Worm (Caenorhabditis elegans) whole organism, early embryonic: Measurements from ENCODE around the gene npa-1.

Experiments
- B0310.2 ChIP-seq: sonication (generic microtip); optimal IDR thresholded peaks from 2 replicates; lab custom pipeline; 2016; ENCODE audit warnings: mild to moderate bottlenecking, missing genetic modification characterization, missing compliant biosample characterization
- F13C5.2 ChIP-seq: sonication (generic microtip); optimal IDR thresholded peaks from 2 replicates; lab custom pipeline; 2017; ENCODE audit warnings: mild to moderate bottlenecking, missing genetic modification characterization, inconsistent platforms, missing compliant biosample characterization
- aly-1 ChIP-seq: sonication (generic microtip); optimal IDR thresholded peaks from 2 replicates; lab custom pipeline; 2016; ENCODE audit warnings: missing genetic modification characterization, missing compliant biosample characterization
- ama-1 ChIP-seq: fragments of 150-350 bp; optimal IDR thresholded peaks from 2 replicates; lab custom pipeline; 2014
- ceh-13 ChIP-seq: fragments of 200-800 bp; sonication (Bioruptor generic); optimal IDR thresholded peaks from 2 replicates; lab custom pipeline; 2018; ENCODE audit warnings: mild to moderate bottlenecking, missing genetic modification characterization, missing compliant biosample characterization
- ceh-36 ChIP-seq: sonication (generic microtip); optimal IDR thresholded peaks from 2 replicates; lab custom pipeline; 2016; ENCODE audit warnings: missing genetic modification characterization, inconsistent platforms, missing compliant biosample characterization
- ets-7 ChIP-seq: sonication (generic microtip); optimal IDR thresholded peaks from 2 replicates; lab custom pipeline; 2016; ENCODE audit warnings: missing genotype, missing genetic modification characterization, missing compliant biosample characterization
- flt-1 ChIP-seq: fragments of 200-800 bp; sonication (Bioruptor generic); IDR thresholded peaks from 2 replicates; pipeline ENCODE4 v1.3.6; 2022; ENCODE audit warnings: missing genetic modification characterization, missing compliant biosample characterization
- hmbx-1 ChIP-seq: sonication (generic microtip); optimal IDR thresholded peaks from 2 replicates; lab custom pipeline; 2016; ENCODE audit warnings: mild to moderate bottlenecking, missing genetic modification characterization, missing compliant biosample characterization
- hmg-4 ChIP-seq: fragments of 200-800 bp; sonication (Bioruptor generic); optimal IDR thresholded peaks from 2 replicates; lab custom pipeline; 2018; ENCODE audit warnings: mild to moderate bottlenecking, missing genetic modification characterization, missing compliant biosample characterization
- hnd-1 ChIP-seq: sonication (generic microtip); optimal IDR thresholded peaks from 2 replicates; lab custom pipeline; 2016; ENCODE audit warnings: missing genetic modification characterization, missing compliant biosample characterization
- pes-1 ChIP-seq: fragments of 200-800 bp; sonication (Bioruptor generic); IDR thresholded peaks from 2 replicates; pipeline ENCODE4 v1.3.6; 2022; ENCODE audit warnings: missing genetic modification reagents, missing genetic modification characterization, missing compliant biosample characterization
- scrt-1 ChIP-seq: fragments of 200-800 bp; sonication (Bioruptor generic); IDR thresholded peaks from 2 replicates; pipeline ENCODE4 v1.3.6; 2022; ENCODE audit warnings: missing genetic modification characterization, missing compliant biosample characterization
- sea-1 ChIP-seq: fragments of 200-800 bp; sonication (Bioruptor generic); conservative IDR thresholded peaks from 2 replicates; pipeline ENCODE4 v1.3.6; 2022; ENCODE audit warnings: missing genetic modification characterization, missing compliant biosample characterization
- tbx-11 ChIP-seq: fragments of 200-800 bp; sonication (Bioruptor generic); IDR thresholded peaks from 2 replicates; pipeline ENCODE4 v1.3.6; 2022; ENCODE audit warnings: missing genetic modification characterization, missing compliant biosample characterization
- tbx-37 ChIP-seq: fragments of 200-800 bp; sonication (Bioruptor generic); conservative IDR thresholded peaks from 2 replicates; pipeline ENCODE4 v1.3.6; 2022; ENCODE audit warnings: missing genetic modification reagents, missing genetic modification characterization, missing compliant biosample characterization
- tra-4 ChIP-seq: sonication (generic microtip); optimal IDR thresholded peaks from 2 replicates; lab custom pipeline; 2017; ENCODE audit warnings: missing genetic modification characterization, missing compliant biosample characterization

npa-1 gene

ce11 chrV:7072309-7072708, 3.3 kb upstream of the npa-1 start, which contains the start of gene F27B10.1:
Gene F27B10.1 (plus strand): TSS chrV:7072609.
- TF ChIP-seq flt-1 (GFP tag; lab: Robert Waterston, UW): no peak
- TF ChIP-seq scrt-1: no peak
- no peak for TF ChIP-seq F13C5.2 (tag; lab: Kevin White, UChicago)
- TF ChIP-seq ceh-13: no peak

DNA sequence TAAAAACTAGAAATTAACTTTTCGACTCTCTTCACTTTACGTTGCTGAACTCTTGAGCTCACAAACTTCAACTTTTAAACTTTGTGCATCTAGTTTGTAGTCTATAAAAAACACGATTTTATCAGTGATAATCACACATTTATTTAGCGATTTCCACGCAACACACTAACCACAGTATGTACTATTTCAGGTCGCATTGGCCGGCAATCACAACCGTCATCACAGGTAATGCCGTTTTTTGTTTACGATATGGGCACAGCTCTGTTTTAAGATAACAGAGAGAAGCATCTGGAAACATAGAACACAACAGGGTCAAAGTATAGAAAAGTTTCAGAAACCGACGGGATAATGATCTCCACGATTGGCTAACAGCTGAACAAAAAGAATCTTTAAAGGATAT, 574 bp downstream of the npa-1 start:
- TF ChIP-seq ceh-36 (tag; lab: Kevin White, UChicago) (no peak), flt-1 (GFP tag; lab: Robert Waterston, UW) (no peak), sea-1 (no peak), tbx-37 (GFP tag; lab: Robert Waterston, UW) (no peak), hnd-1 (no peak), aly-1 (tag; lab: Kevin White, UChicago) (no peak), ceh-13 (no peak), tbx-11 (GFP tag; lab: Robert Waterston, UW) (no peak), F13C5.2 (tag; lab: Kevin White, UChicago) (no peak), B0310.2 (tag; lab: Kevin White, UChicago) (no peak), scrt-1 (no peak), ama-1 (lab: Kevin White, UChicago) (no peak)

ce11 chrV:7078765-7079164, 3.2 kb downstream of the npa-1 start:
- no peak for TF ChIP-seq sea-1
- no peak for TF ChIP-seq tbx-37 (GFP tag; lab: Robert Waterston, UW)
- TF ChIP-seq ama-1 (lab: Kevin White, UChicago): no peak
- TF ChIP-seq tbx-11 (GFP tag; lab: Robert Waterston, UW): no peak
- TF ChIP-seq flt-1 (GFP tag; lab: Robert Waterston, UW): no peak

- TF ChIP-seq tbx-37 (GFP tag; lab: Robert Waterston, UW): no peak
- TF ChIP-seq hmbx-1 (tag; lab: Kevin White, UChicago): no peak
- TF ChIP-seq aly-1 (tag; lab: Kevin White, UChicago): no peak
- no peak for TF ChIP-seq ets-7
- no peak for TF ChIP-seq hnd-1
- TF ChIP-seq B0310.2 (tag; lab: Kevin White, UChicago): no peak
- no peak for TF ChIP-seq tra-4 (tag; lab: Kevin White, UChicago)
- TF ChIP-seq sea-1: no peak
- no peak for TF ChIP-seq ceh-36 (tag; lab: Kevin White, UChicago)
- TF ChIP-seq hmg-4: no peak
- TF ChIP-seq F13C5.2 (tag; lab: Kevin White, UChicago): no peak
- TF ChIP-seq ama-1 (lab: Kevin White, UChicago): no peak
- no peak for TF ChIP-seq ceh-13
- no peak for TF ChIP-seq tbx-11 (GFP tag; lab: Robert Waterston, UW)
Observed at ce11 chrV:7079388-7079787, 3.8 kb downstream of the npa-1 start.

ce11 chrV:7084612-7085139, 9.1 kb downstream of the npa-1 start, which contains the start of gene mys-1:
Gene mys-1 (minus strand): TSS chrV:7084662.
- TF ChIP-seq tbx-37 (GFP tag; lab: Robert Waterston, UW) (peak; percentile 67), hnd-1 (no peak), F13C5.2 (tag; lab: Kevin White, UChicago) (peak; percentile 39), hmg-4 (peak; percentile 43)

ce11 chrV:7085518-7086104, 10.0 kb downstream of the npa-1 start, which contains the start of gene VC5.2:
Gene VC5.2 (plus strand): TSS chrV:7085956.
- no peak for TF ChIP-seq pes-1 (GFP tag; lab: Robert Waterston, UW)
- no peak for TF ChIP-seq sea-1
- TF ChIP-seq hmbx-1 (tag; lab: Kevin White, UChicago): no peak
- no peak for TF ChIP-seq B0310.2 (tag; lab: Kevin White, UChicago)
- no peak for TF ChIP-seq ceh-13
- no peak for TF ChIP-seq scrt-1
- no peak for TF ChIP-seq ama-1 (lab: Kevin White, UChicago)
- TF ChIP-seq hmg-4: no peak
- no peak for TF ChIP-seq ets-7
- no peak for TF ChIP-seq tra-4 (tag; lab: Kevin White, UChicago)
- no peak for TF ChIP-seq tbx-11 (GFP tag; lab: Robert Waterston, UW)
- TF ChIP-seq ceh-36 (tag; lab: Kevin White, UChicago): no peak
- TF ChIP-seq aly-1 (tag; lab: Kevin White, UChicago): no peak
- no peak for TF ChIP-seq hnd-1
- no peak for TF ChIP-seq F13C5.2 (tag; lab: Kevin White, UChicago)
- TF ChIP-seq flt-1 (GFP tag; lab: Robert Waterston, UW): no peak
- TF ChIP-seq tbx-37 (GFP tag; lab: Robert Waterston, UW): no peak

- TF ChIP-seq aly-1 (tag; lab: Kevin White, UChicago) (no peak), ama-1 (lab: Kevin White, UChicago) (no peak), hnd-1 (no peak), tra-4 (tag; lab: Kevin White, UChicago) (no peak), hmg-4 (no peak), ceh-13 (no peak), pes-1 (GFP tag; lab: Robert Waterston, UW) (no peak), ets-7 (no peak), B0310.2 (tag; lab: Kevin White, UChicago) (no peak), hmbx-1 (tag; lab: Kevin White, UChicago) (no peak), flt-1 (GFP tag; lab: Robert Waterston, UW) (no peak), ceh-36 (tag; lab: Kevin White, UChicago) (no peak), tbx-11 (GFP tag; lab: Robert Waterston, UW) (no peak), scrt-1 (no peak), sea-1 (no peak), tbx-37 (GFP tag; lab: Robert Waterston, UW) (no peak), F13C5.2 (tag; lab: Kevin White, UChicago) (no peak)
Observed at ce11 chrV:7087340-7087739, 11.8 kb downstream of the npa-1 start.

DNA sequence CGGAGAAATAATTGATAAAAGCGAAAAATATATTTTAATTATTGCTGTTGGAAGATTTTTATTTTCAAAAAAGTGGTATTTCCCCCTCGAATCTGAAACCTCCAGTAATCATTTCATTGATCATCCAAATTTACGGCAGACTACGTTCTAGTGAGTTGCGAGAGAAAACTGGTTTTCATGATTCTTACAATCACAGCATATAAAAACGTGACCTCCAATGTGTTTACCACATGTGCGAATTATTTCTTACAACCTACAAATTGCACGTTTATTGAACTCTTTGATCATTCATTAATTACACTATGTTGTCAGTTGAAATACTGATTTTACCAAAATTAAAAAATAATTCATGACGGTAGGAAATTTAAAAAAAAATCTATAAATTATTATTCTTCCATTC, 13.6 kb downstream of the npa-1 start:
- no peak for TF ChIP-seq aly-1 (tag; lab: Kevin White, UChicago)
- TF ChIP-seq tra-4 (tag; lab: Kevin White, UChicago): no peak
- no peak for TF ChIP-seq hmbx-1 (tag; lab: Kevin White, UChicago)
- TF ChIP-seq ceh-36 (tag; lab: Kevin White, UChicago): no peak
- TF ChIP-seq F13C5.2 (tag; lab: Kevin White, UChicago): no peak
- no peak for TF ChIP-seq B0310.2 (tag; lab: Kevin White, UChicago)
- TF ChIP-seq ama-1 (lab: Kevin White, UChicago): no peak
- TF ChIP-seq sea-1: no peak
- TF ChIP-seq hmg-4: no peak
- TF ChIP-seq ets-7: no peak
- TF ChIP-seq ceh-13: no peak
- TF ChIP-seq flt-1 (GFP tag; lab: Robert Waterston, UW): no peak
- TF ChIP-seq pes-1 (GFP tag; lab: Robert Waterston, UW): no peak
- TF ChIP-seq scrt-1: no peak
- no peak for TF ChIP-seq tbx-37 (GFP tag; lab: Robert Waterston, UW)
